Worm (Caenorhabditis elegans) whole organism, young adult: ENCODE data around the gene vps-53.

Source experiments
- B0336.3 ChIP-seq: fragments of 200-800 bp; sonication (Bioruptor generic); IDR thresholded peaks from 2 replicates; pipeline ENCODE4 v1.3.6; 2022; ENCODE audit warnings: missing genetic modification characterization, missing compliant biosample characterization
- D2030.7 ChIP-seq: fragments of 200-800 bp; sonication (Bioruptor generic); IDR thresholded peaks from 2 replicates; pipeline ENCODE4 v1.3.6; 2022; ENCODE audit warnings: missing genetic modification reagents, missing genetic modification characterization, missing compliant biosample characterization
- F23B12.7 ChIP-seq: sonication (generic microtip); optimal IDR thresholded peaks from 2 replicates; lab custom pipeline; 2017; ENCODE audit warnings: missing genetic modification characterization, mild to moderate bottlenecking, missing compliant biosample characterization, antibody characterized with exemption, moderate library complexity; ENCODE audit not compliant: insufficient read depth
- F33H1.4 ChIP-seq: fragments of 200-800 bp; sonication (Bioruptor generic); IDR thresholded peaks from 2 replicates; pipeline ENCODE4 v1.3.6; 2022; ENCODE audit warnings: missing genetic modification reagents, missing genetic modification characterization, missing compliant biosample characterization
- F37B4.10 ChIP-seq: fragments of 200-800 bp; sonication (Bioruptor generic); IDR thresholded peaks from 2 replicates; pipeline ENCODE4 v1.3.6; 2022; ENCODE audit warnings: missing genetic modification characterization, missing compliant biosample characterization
- F39B2.1 ChIP-seq: fragments of 200-800 bp; sonication (Bioruptor generic); IDR thresholded peaks from 2 replicates; pipeline ENCODE4 v1.3.6; 2022; ENCODE audit warnings: missing genetic modification reagents, missing genetic modification characterization, missing compliant biosample characterization
- F49E8.2 ChIP-seq: sonication (generic microtip); optimal IDR thresholded peaks from 3 replicates; lab custom pipeline; 2017; ENCODE audit warnings: missing genetic modification characterization, mild to moderate bottlenecking, missing compliant biosample characterization, antibody characterized with exemption, moderate library complexity; ENCODE audit not compliant: insufficient read depth
- F55B11.4 ChIP-seq: sonication (generic microtip); optimal IDR thresholded peaks from 2 replicates; lab custom pipeline; 2016; ENCODE audit warnings: missing compliant biosample characterization, missing genetic modification characterization, borderline replicate concordance; ENCODE audit not compliant: insufficient read depth
- Y53G8AR.9 ChIP-seq: fragments of 200-800 bp; sonication (Bioruptor generic); conservative IDR thresholded peaks from 2 replicates; pipeline ENCODE4 v1.3.6; 2022; ENCODE audit warnings: missing genetic modification reagents, missing genetic modification characterization, missing compliant biosample characterization
- Y79H2A.3 ChIP-seq: fragments of 200-800 bp; sonication (Bioruptor generic); conservative IDR thresholded peaks from 2 replicates; pipeline ENCODE4 v1.3.6; 2022; ENCODE audit warnings: missing genetic modification reagents, missing genetic modification characterization, missing compliant biosample characterization
- Y95B8A.8 ChIP-seq: fragments of 200-800 bp; sonication (Bioruptor generic); IDR thresholded peaks from 2 replicates; pipeline ENCODE4 v1.3.6; 2022; ENCODE audit warnings: missing genetic modification reagents, missing genetic modification characterization, missing compliant biosample characterization
- ZK185.1 ChIP-seq: sonication (generic microtip); optimal IDR thresholded peaks from 2 replicates; lab custom pipeline; 2016; ENCODE audit warnings: mild to moderate bottlenecking, missing genetic modification characterization, missing compliant biosample characterization; ENCODE audit not compliant: poor library complexity, severe bottlenecking
- ama-1 ChIP-seq, 3 experiments: fragments of 150-350 bp in 1 of 3; sonication (generic microtip) in 2 of 3; optimal IDR thresholded peaks; 2 replicates each; lab custom pipeline; 2014 to 2018; ENCODE audit warnings: missing biosample characterization in 2 of 3, missing genetic modification characterization in 2 of 3, missing genetic modification reagents in 2 of 3
- aptf-2 ChIP-seq: fragments of 200-800 bp; sonication (Bioruptor generic); conservative IDR thresholded peaks from 2 replicates; pipeline ENCODE4 v1.3.6; 2022; ENCODE audit warnings: missing genetic modification reagents, missing genetic modification characterization, missing compliant biosample characterization
- athp-1 ChIP-seq: sonication (generic microtip); optimal IDR thresholded peaks from 2 replicates; lab custom pipeline; 2017; ENCODE audit warnings: mild to moderate bottlenecking, missing genetic modification characterization, missing compliant biosample characterization
- attf-5 ChIP-seq: fragments of 200-800 bp; sonication (Bioruptor generic); optimal IDR thresholded peaks from 2 replicates; lab custom pipeline; 2018; ENCODE audit warnings: mild to moderate bottlenecking, missing genetic modification characterization, missing compliant biosample characterization
- ceh-40 ChIP-seq: fragments of 200-800 bp; sonication (Bioruptor generic); IDR thresholded peaks from 2 replicates; pipeline ENCODE4 v1.3.6; 2022; ENCODE audit warnings: missing genetic modification characterization, missing compliant biosample characterization
- ceh-58 ChIP-seq: fragments of 200-800 bp; sonication (Bioruptor generic); IDR thresholded peaks from 2 replicates; pipeline ENCODE4 v1.3.6; 2022; ENCODE audit warnings: missing genetic modification characterization, missing compliant biosample characterization
- dox-1 ChIP-seq: fragments of 200-800 bp; sonication (Bioruptor generic); IDR thresholded peaks from 2 replicates; pipeline ENCODE4 v1.3.6; 2022; ENCODE audit warnings: missing genetic modification reagents, missing genetic modification characterization, missing compliant biosample characterization
- ekl-4 ChIP-seq: fragments of 200-800 bp; sonication (Bioruptor generic); IDR thresholded peaks from 2 replicates; pipeline ENCODE4 v1.3.6; 2022; ENCODE audit warnings: missing genetic modification reagents, missing genetic modification characterization, missing compliant biosample characterization
- him-1 ChIP-seq: sonication (generic microtip); optimal IDR thresholded peaks from 2 replicates; lab custom pipeline; 2016; ENCODE audit warnings: missing genotype, missing genetic modification reagents, missing genetic modification characterization, missing compliant biosample characterization
- hmg-1.2 ChIP-seq: fragments of 200-800 bp; sonication (Bioruptor generic); IDR thresholded peaks from 2 replicates; pipeline ENCODE4 v1.3.6; 2022; ENCODE audit warnings: missing genetic modification reagents, missing genetic modification characterization, missing compliant biosample characterization
- hrde-1 ChIP-seq: sonication (generic microtip); optimal IDR thresholded peaks from 2 replicates; lab custom pipeline; 2016; ENCODE audit warnings: missing genetic modification characterization, mild to moderate bottlenecking, missing compliant biosample characterization, moderate library complexity, missing genotype, missing genetic modification reagents, borderline replicate concordance
- hsf-1 ChIP-seq: fragments of 200-800 bp; sonication (Bioruptor generic); IDR thresholded peaks from 2 replicates; pipeline ENCODE4 v1.3.6; 2022; ENCODE audit warnings: missing genetic modification reagents, missing genetic modification characterization, missing compliant biosample characterization
- let-526 ChIP-seq: fragments of 200-800 bp; sonication (Bioruptor generic); IDR thresholded peaks from 2 replicates; pipeline ENCODE4 v1.3.6; 2022; ENCODE audit warnings: missing genetic modification reagents, missing genetic modification characterization, missing compliant biosample characterization
- lin-26 ChIP-seq: fragments of 200-800 bp; sonication (Bioruptor generic); IDR thresholded peaks from 2 replicates; pipeline ENCODE4 v1.3.6; 2022; ENCODE audit warnings: missing genetic modification reagents, missing genetic modification characterization, missing compliant biosample characterization
- lin-40 ChIP-seq: sonication (generic microtip); optimal IDR thresholded peaks from 2 replicates; lab custom pipeline; 2016; ENCODE audit warnings: missing genetic modification characterization, mild to moderate bottlenecking, missing compliant biosample characterization, missing genotype, missing genetic modification reagents
- lin-54 ChIP-seq: fragments of 200-800 bp; sonication (Bioruptor generic); optimal IDR thresholded peaks from 2 replicates; lab custom pipeline; 2018; ENCODE audit warnings: mild to moderate bottlenecking, missing genetic modification characterization, missing compliant biosample characterization
- lsl-1 ChIP-seq: fragments of 200-800 bp; sonication (Bioruptor generic); optimal IDR thresholded peaks from 2 replicates; lab custom pipeline; 2018; ENCODE audit warnings: mild to moderate bottlenecking, missing genetic modification characterization, moderate library complexity, missing compliant biosample characterization
- madf-3 ChIP-seq: fragments of 200-800 bp; sonication (Bioruptor generic); IDR thresholded peaks from 2 replicates; pipeline ENCODE4 v1.3.6; 2022; ENCODE audit warnings: missing genetic modification reagents, missing genetic modification characterization, missing compliant biosample characterization
- madf-6 ChIP-seq: fragments of 200-800 bp; sonication (Bioruptor generic); IDR thresholded peaks from 2 replicates; pipeline ENCODE4 v1.3.6; 2022; ENCODE audit warnings: missing genetic modification reagents, missing genetic modification characterization, missing compliant biosample characterization
- nfya-2 ChIP-seq: fragments of 200-800 bp; sonication (Bioruptor generic); IDR thresholded peaks from 2 replicates; pipeline ENCODE4 v1.3.6; 2022; ENCODE audit warnings: missing genetic modification reagents, missing genetic modification characterization, missing compliant biosample characterization
- repo-1 ChIP-seq: sonication (generic microtip); optimal IDR thresholded peaks from 2 replicates; lab custom pipeline; 2017; ENCODE audit warnings: mild to moderate bottlenecking, missing genetic modification characterization, missing compliant biosample characterization
- snpc-3.4 ChIP-seq: sonication (generic microtip); optimal IDR thresholded peaks from 2 replicates; lab custom pipeline; 2017; ENCODE audit warnings: missing genetic modification characterization, mild to moderate bottlenecking, missing compliant biosample characterization, antibody characterized with exemption, moderate library complexity, missing genotype, missing genetic modification reagents
- snpc-4 ChIP-seq, 5 experiments: fragments of 150-350 bp in 1 of 5; sonication (generic microtip) in 4 of 5; optimal IDR thresholded peaks; 2 replicates each; lab custom pipeline; 2014 to 2018; ENCODE audit warnings: missing genetic modification characterization in 5 of 5, missing biosample characterization in 3 of 5, antibody characterized with exemption in 2 of 5, mild to moderate bottlenecking in 2 of 5, missing compliant biosample characterization in 2 of 5, missing genotype in 2 of 5, moderate library complexity in 2 of 5, missing genetic modification reagents in 1 of 5
- somi-1 ChIP-seq: fragments of 200-800 bp; sonication (Bioruptor generic); optimal IDR thresholded peaks from 2 replicates; lab custom pipeline; 2018; ENCODE audit warnings: mild to moderate bottlenecking, missing genetic modification characterization, missing compliant biosample characterization
- sptf-2 ChIP-seq: fragments of 200-800 bp; sonication (Bioruptor generic); optimal IDR thresholded peaks from 2 replicates; lab custom pipeline; 2018; ENCODE audit warnings: mild to moderate bottlenecking, missing genetic modification characterization, missing compliant biosample characterization
- tbx-9 ChIP-seq: sonication (generic microtip); optimal IDR thresholded peaks from 2 replicates; lab custom pipeline; 2016; ENCODE audit warnings: borderline replicate concordance, missing genetic modification characterization, inconsistent platforms, missing compliant biosample characterization

vps-53 gene

ce11 chrIII:9802045-9802444 lies 44.7 kb upstream of the vps-53 start:
- no peak for TF ChIP-seq ceh-58
- no peak for TF ChIP-seq let-526
- no peak for TF ChIP-seq sptf-2
- TF ChIP-seq F55B11.4 (tag; lab: Kevin White, UChicago) = no peak
- peak; percentile 2 for TF ChIP-seq hrde-1 (tag; lab: Kevin White, UChicago)
- TF ChIP-seq hmg-1.2 (GFP tag; lab: Robert Waterston, UW) = no peak
- no peak; the same call in 1 of the 2 replicates for TF ChIP-seq B0336.3 (GFP tag; lab: Robert Waterston, UW)
- TF ChIP-seq dox-1 = 0 out of 2 replicates have a peak, but pooled peaks have one; percentile 29
- peak; percentile 51 for TF ChIP-seq lin-26 (GFP tag; lab: Robert Waterston, UW)
- 0 out of 2 replicates have a peak, but pooled peaks have one; percentile 67 for TF ChIP-seq Y95B8A.8 (GFP tag; lab: Robert Waterston, UW)
- peak; percentile 4 for TF ChIP-seq athp-1
- TF ChIP-seq him-1 = peak; percentile 73
- no peak for TF ChIP-seq ZK185.1
- TF ChIP-seq madf-6 (GFP tag; lab: Robert Waterston, UW) = no peak; the same call in 1 of the 2 replicates
- TF ChIP-seq F49E8.2 (tag; lab: Kevin White, UChicago) = peak; percentile 9
- no peak for TF ChIP-seq ceh-40 (GFP tag; lab: Robert Waterston, UW)
- TF ChIP-seq repo-1 (tag; lab: Kevin White, UChicago) = no peak
- TF ChIP-seq snpc-4 (GFP tag; optimal IDR thresholded peaks at IDR 0.05; lab: Kevin White, UChicago) = no peak
- TF ChIP-seq snpc-4 (tag; optimal IDR thresholded peaks at IDR 0.05; lab: Kevin White, UChicago) = no peak
- no peak for TF ChIP-seq F33H1.4 (GFP tag; lab: Robert Waterston, UW)
- no peak for TF ChIP-seq lin-40
- no peak for TF ChIP-seq attf-5 (GFP tag; lab: Kevin White, UChicago)
- no peak for TF ChIP-seq ekl-4 (GFP tag; lab: Robert Waterston, UW)
- TF ChIP-seq Y79H2A.3 (GFP tag; lab: Robert Waterston, UW) = 0 out of 2 replicates have a peak, but pooled peaks have one; percentile 21
- no peak for TF ChIP-seq Y53G8AR.9
- TF ChIP-seq hsf-1 (GFP tag; lab: Robert Waterston, UW) = peak; percentile 53; the same call in 1 of the 2 replicates
- TF ChIP-seq F39B2.1 (GFP tag; lab: Robert Waterston, UW) = no peak
- no peak for TF ChIP-seq somi-1 (GFP tag; lab: Kevin White, UChicago)
- TF ChIP-seq aptf-2 (GFP tag; lab: Robert Waterston, UW) = no peak
- no peak for TF ChIP-seq F37B4.10 (GFP tag; lab: Robert Waterston, UW)
- no peak for TF ChIP-seq tbx-9 (tag; lab: Kevin White, UChicago)

DNA sequence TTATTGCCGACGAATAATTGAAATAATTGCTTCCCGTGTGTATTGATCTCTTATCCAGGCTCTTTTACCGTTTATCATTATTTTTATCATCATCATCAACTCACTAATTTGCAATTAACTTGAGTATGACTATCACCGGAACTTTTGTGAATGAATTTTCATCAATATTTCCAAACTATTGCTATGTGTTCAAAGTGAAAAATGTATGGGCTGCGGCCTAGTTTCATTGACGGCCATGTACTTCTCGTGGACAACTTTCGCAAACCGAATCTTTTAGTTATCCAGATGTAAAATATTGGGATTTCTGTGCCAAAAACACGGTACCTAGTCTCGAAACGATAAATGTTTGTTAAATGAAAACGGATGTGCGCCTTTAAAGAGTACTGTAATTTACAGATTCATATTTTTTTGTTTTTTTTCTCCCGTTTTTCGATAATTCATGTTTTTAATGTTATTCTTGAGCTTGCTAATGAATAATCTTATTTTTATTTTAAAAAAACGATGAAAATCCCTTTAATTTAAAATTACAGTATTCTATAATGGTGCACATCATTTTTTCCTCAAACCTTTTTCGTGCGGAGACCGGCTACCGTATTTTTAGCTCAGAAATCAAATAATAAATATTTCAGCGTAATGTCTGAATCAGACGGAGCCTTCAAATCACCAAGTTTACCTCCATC lies 41.3 kb upstream of the vps-53 start, which contains the start of gene ZK632.2:
TSS of gene ZK632.2 (plus strand) at position 630 of the 680 bp plus-strand sequence.
- TF ChIP-seq ama-1 (optimal IDR thresholded peaks at IDR 0.05; lab: Kevin White, UChicago) (no peak), ama-1 (GFP tag; optimal IDR thresholded peaks at IDR 0.05; lab: Kevin White, UChicago) (peak in 1 of 2 experiments; percentile 0), nfya-2 (no peak), lin-54 (GFP tag; lab: Kevin White, UChicago) (peak; percentile 26), him-1 (no peak), F49E8.2 (tag; lab: Kevin White, UChicago) (peak; percentile 3), lsl-1 (peak; percentile 49), madf-3 (GFP tag; lab: Robert Waterston, UW) (no peak), F23B12.7 (tag; lab: Kevin White, UChicago) (no peak), snpc-3.4 (tag; lab: Kevin White, UChicago) (peak; percentile 24), madf-6 (GFP tag; lab: Robert Waterston, UW) (peak; percentile 44; the same call in 1 of the 2 replicates), hsf-1 (GFP tag; lab: Robert Waterston, UW) (peak; percentile 27; the same call in 1 of the 2 replicates), D2030.7 (GFP tag; lab: Robert Waterston, UW) (0 out of 2 replicates have a peak, but pooled peaks have one; percentile 8), hrde-1 (tag; lab: Kevin White, UChicago) (peak; percentile 16)
